Worm (Caenorhabditis elegans) whole organism, late embryonic: ENCODE measurements around the gene Y42A5A.1.

Experiments
- Y22D7AL.16 ChIP-seq: sonication (generic microtip); optimal IDR thresholded peaks from 2 replicates; lab custom pipeline; 2016; ENCODE audit warnings: missing genetic modification characterization, missing compliant biosample characterization
- ama-1 ChIP-seq: fragments of 150-350 bp; optimal IDR thresholded peaks from 2 replicates; lab custom pipeline; 2014
- elt-4 ChIP-seq: sonication (generic microtip); optimal IDR thresholded peaks from 2 replicates; lab custom pipeline; 2016; ENCODE audit warnings: missing genetic modification characterization, missing compliant biosample characterization
- fkh-10 ChIP-seq: fragments of 150-350 bp; optimal IDR thresholded peaks from 2 replicates; lab custom pipeline; 2014; ENCODE audit warnings: missing biosample characterization, missing genetic modification reagents, missing genetic modification characterization
- nfya-1 ChIP-seq: sonication (generic microtip); optimal IDR thresholded peaks from 2 replicates; lab custom pipeline; 2017; ENCODE audit warnings: missing genetic modification characterization, mild to moderate bottlenecking, missing compliant biosample characterization, antibody characterized with exemption, moderate library complexity
- sox-4 ChIP-seq: sonication (generic microtip); optimal IDR thresholded peaks from 2 replicates; lab custom pipeline; 2017; ENCODE audit warnings: mild to moderate bottlenecking, missing genetic modification characterization, inconsistent platforms, missing compliant biosample characterization

DNA sequence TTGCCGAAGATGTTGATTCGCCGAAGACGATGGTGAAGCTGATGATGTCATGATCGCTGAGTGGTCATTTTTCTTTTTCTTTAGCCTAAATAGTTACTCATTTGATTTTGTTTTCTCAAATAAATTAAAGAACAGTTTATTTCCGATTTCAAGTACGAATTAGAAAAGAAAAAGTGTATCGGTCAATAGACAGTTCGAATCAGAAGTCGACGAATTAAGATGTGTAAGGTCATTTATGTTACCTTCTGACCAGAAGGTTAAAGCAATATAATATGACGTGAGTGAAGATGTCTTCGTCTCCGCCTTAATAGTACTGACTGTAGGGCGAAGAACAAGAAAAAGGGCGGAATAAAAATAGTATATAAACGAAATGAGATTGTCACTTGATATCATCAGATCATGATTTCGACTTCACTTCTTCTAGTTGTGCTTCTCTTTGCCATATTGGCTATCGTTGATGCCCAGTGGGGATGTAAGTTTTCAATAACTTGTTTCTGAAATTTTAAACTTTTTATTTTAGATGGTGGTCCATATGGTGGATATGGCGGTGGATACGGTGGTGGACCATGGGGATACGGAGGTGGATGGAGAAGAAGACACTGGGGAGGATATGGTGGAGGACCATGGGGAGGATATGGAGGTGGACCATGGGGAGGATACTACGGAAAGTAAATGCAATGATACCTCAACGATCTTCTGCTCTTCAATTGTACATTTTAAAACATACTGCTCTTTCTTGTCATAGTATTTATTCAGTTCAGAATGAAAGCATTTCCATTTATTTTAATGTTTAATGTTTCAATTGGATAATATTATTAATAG, 59.4 kb downstream of the Y42A5A.1 start, which contains the start of the genes T19C4.24 and nlp-33:
- TF ChIP-seq elt-4 (no peak), ama-1 (lab: Kevin White, UChicago) (no peak), sox-4 (no peak), Y22D7AL.16 (tag; lab: Kevin White, UChicago) (no peak), fkh-10 (no peak), nfya-1 (tag; lab: Kevin White, UChicago) (no peak)
